Worm (Caenorhabditis elegans): ENCODE data around the gene C45G9.14.
A peak's percentile ranks its signal among the peaks of the same experiment; 100 is the strongest.
"Not testable (repeated sequence)": the region's sequence is repeated elsewhere in the genome, so short reads cannot be mapped to it uniquely, and the experiment has no call there.

- not testable (repeated sequence) for TF ChIP-seq ama-1 (optimal IDR thresholded peaks at IDR 0.05); snpc-4 (tag; optimal IDR thresholded peaks at IDR 0.05); nhr-237 (tag; optimal IDR thresholded peaks at IDR 0.05); fos-1 (tag; optimal IDR thresholded peaks at IDR 0.05); zag-1 (tag; optimal IDR thresholded peaks at IDR 0.05); ceh-82 (tag; optimal IDR thresholded peaks at IDR 0.05); nhr-12 (tag; optimal IDR thresholded peaks at IDR 0.05); nhr-11 (tag; optimal IDR thresholded peaks at IDR 0.05); mdl-1 (tag; optimal IDR thresholded peaks at IDR 0.05)
- TF ChIP-seq nfya-1 (tag; optimal IDR thresholded peaks at IDR 0.05; ENCODE audit: insufficient read depth) (peak; percentile 67), elt-2 (tag; optimal IDR thresholded peaks at IDR 0.05) (peak; percentile 62), hmg-11 (tag; optimal IDR thresholded peaks at IDR 0.05) (peak; percentile 94), pha-4 (tag; optimal IDR thresholded peaks at IDR 0.05) (peak; percentile 76)
These were observed 13.4 kb upstream of the C45G9.14 start for ce11 chrIII:5031375-5031836.
